Worm (Caenorhabditis elegans) whole organism, L3 larva: ENCODE measurements around the gene K01A2.5.

Experiments
- R02D3.7 ChIP-seq: fragments of 150-350 bp; optimal IDR thresholded peaks from 2 replicates; lab custom pipeline; 2014; ENCODE audit warnings: missing biosample characterization, missing genetic modification characterization
- ZK546.5 ChIP-seq: sonication (generic microtip); optimal IDR thresholded peaks from 2 replicates; lab custom pipeline; 2017; ENCODE audit warnings: missing biosample characterization, missing genetic modification characterization
- aly-2 ChIP-seq: fragments of 150-350 bp; optimal IDR thresholded peaks from 2 replicates; lab custom pipeline; 2014; ENCODE audit warnings: missing biosample characterization, missing genetic modification characterization
- ama-1 ChIP-seq: fragments of 150-350 bp; optimal IDR thresholded peaks from 2 replicates; lab custom pipeline; 2018
- ceh-16 ChIP-seq: sonication (generic microtip); optimal IDR thresholded peaks from 2 replicates; lab custom pipeline; 2017; ENCODE audit warnings: missing biosample characterization, missing genetic modification characterization
- ceh-28 ChIP-seq: fragments of 150-350 bp; optimal IDR thresholded peaks from 2 replicates; lab custom pipeline; 2014; ENCODE audit warnings: missing biosample characterization, missing genetic modification reagents, missing genetic modification characterization
- ceh-82 ChIP-seq: fragments of 150-350 bp; optimal IDR thresholded peaks from 2 replicates; lab custom pipeline; 2014; ENCODE audit warnings: missing biosample characterization, missing genetic modification characterization
- ceh-9 ChIP-seq: sonication (generic microtip); optimal IDR thresholded peaks from 2 replicates; lab custom pipeline; 2018; ENCODE audit warnings: missing biosample characterization, missing genetic modification characterization
- daf-12 ChIP-seq: fragments of 150-350 bp; optimal IDR thresholded peaks from 2 replicates; lab custom pipeline; 2014; ENCODE audit warnings: missing biosample characterization, missing genetic modification reagents, missing genetic modification characterization
- egl-27 ChIP-seq: sonication (generic microtip); optimal IDR thresholded peaks from 4 replicates; lab custom pipeline; 2017; ENCODE audit warnings: missing biosample characterization, missing genetic modification reagents, missing genetic modification characterization
- egl-5 ChIP-seq: fragments of 150-350 bp; optimal IDR thresholded peaks from 2 replicates; lab custom pipeline; 2017; ENCODE audit warnings: missing biosample characterization, missing genetic modification reagents, missing genetic modification characterization, inconsistent platforms
- elt-1 ChIP-seq: fragments of 150-350 bp; optimal IDR thresholded peaks from 2 replicates; lab custom pipeline; 2014; ENCODE audit warnings: missing biosample characterization, missing genetic modification characterization
- elt-2 ChIP-seq: sonication (generic microtip); optimal IDR thresholded peaks from 2 replicates; lab custom pipeline; 2016; ENCODE audit warnings: missing genetic modification reagents, mild to moderate bottlenecking, missing genetic modification characterization, missing compliant biosample characterization
- elt-3 ChIP-seq, 3 experiments: fragments of 150-350 bp in 1 of 3; sonication (generic microtip) in 2 of 3; optimal IDR thresholded peaks; 2 replicates in 2 of 3; 4 replicates in 1 of 3; lab custom pipeline; 2014 to 2017; ENCODE audit warnings: missing biosample characterization in 3 of 3, missing genetic modification characterization in 3 of 3
- eor-1 ChIP-seq, 2 experiments: fragments of 150-350 bp; optimal IDR thresholded peaks; 2 replicates each; lab custom pipeline; 2014 to 2018; ENCODE audit warnings: missing biosample characterization in 2 of 2, missing genetic modification characterization in 2 of 2
- fkh-10 ChIP-seq: sonication (generic microtip); optimal IDR thresholded peaks from 2 replicates; lab custom pipeline; 2017; ENCODE audit warnings: missing biosample characterization, missing genetic modification reagents, missing genetic modification characterization
- fos-1 ChIP-seq: fragments of 150-350 bp; optimal IDR thresholded peaks from 2 replicates; lab custom pipeline; 2014; ENCODE audit warnings: missing biosample characterization, missing genetic modification characterization
- hmg-11 ChIP-seq: sonication (generic microtip); optimal IDR thresholded peaks from 2 replicates; lab custom pipeline; 2016; ENCODE audit warnings: missing genetic modification characterization, missing compliant biosample characterization
- jun-1 ChIP-seq: fragments of 150-350 bp; optimal IDR thresholded peaks from 2 replicates; lab custom pipeline; 2014; ENCODE audit warnings: missing biosample characterization, missing genetic modification reagents, missing genetic modification characterization
- lin-15B ChIP-seq: fragments of 150-350 bp; optimal IDR thresholded peaks from 2 replicates; lab custom pipeline; 2014; ENCODE audit warnings: missing biosample characterization, missing genetic modification characterization
- lin-39 ChIP-seq: fragments of 150-350 bp; optimal IDR thresholded peaks from 2 replicates; lab custom pipeline; 2018; ENCODE audit warnings: missing biosample characterization, missing genetic modification reagents, missing genetic modification characterization
- lsy-12 ChIP-seq: sonication (generic microtip); optimal IDR thresholded peaks from 2 replicates; lab custom pipeline; 2016; ENCODE audit warnings: mild to moderate bottlenecking, missing genetic modification characterization, missing compliant biosample characterization
- mdl-1 ChIP-seq: fragments of 150-350 bp; optimal IDR thresholded peaks from 2 replicates; lab custom pipeline; 2014; ENCODE audit warnings: missing biosample characterization, missing genetic modification characterization
- mml-1 ChIP-seq: fragments of 150-350 bp; sonication (generic microtip); optimal IDR thresholded peaks from 3 replicates; lab custom pipeline; 2014; ENCODE audit warnings: missing biosample characterization, missing genetic modification characterization
- nfya-1 ChIP-seq: sonication (generic microtip); optimal IDR thresholded peaks from 2 replicates; lab custom pipeline; 2017; ENCODE audit warnings: missing genetic modification characterization, mild to moderate bottlenecking, missing compliant biosample characterization, antibody characterized with exemption, moderate library complexity; ENCODE audit not compliant: insufficient read depth
- nhr-11 ChIP-seq: fragments of 150-350 bp; optimal IDR thresholded peaks from 2 replicates; lab custom pipeline; 2014; ENCODE audit warnings: missing biosample characterization, missing genetic modification characterization
- nhr-12 ChIP-seq: fragments of 150-350 bp; optimal IDR thresholded peaks from 2 replicates; lab custom pipeline; 2014; ENCODE audit warnings: missing biosample characterization, missing genetic modification characterization
- nhr-23 ChIP-seq: fragments of 150-350 bp; optimal IDR thresholded peaks from 2 replicates; lab custom pipeline; 2014; ENCODE audit warnings: missing biosample characterization, missing genetic modification reagents, missing genetic modification characterization
- nhr-25 ChIP-seq: sonication (generic microtip); optimal IDR thresholded peaks from 2 replicates; lab custom pipeline; 2017; ENCODE audit warnings: missing biosample characterization, missing genetic modification characterization
- nhr-28 ChIP-seq: fragments of 150-350 bp; optimal IDR thresholded peaks from 2 replicates; lab custom pipeline; 2014; ENCODE audit warnings: missing biosample characterization, missing genetic modification characterization
- nhr-43 ChIP-seq: sonication (generic microtip); optimal IDR thresholded peaks from 2 replicates; lab custom pipeline; 2016; ENCODE audit warnings: mild to moderate bottlenecking, missing genetic modification characterization, missing compliant biosample characterization; ENCODE audit not compliant: poor library complexity, severe bottlenecking
- nhr-76 ChIP-seq: fragments of 150-350 bp; sonication (generic microtip); optimal IDR thresholded peaks from 5 replicates; lab custom pipeline; 2014; ENCODE audit warnings: missing biosample characterization, missing genetic modification characterization
- nhr-77 ChIP-seq: fragments of 150-350 bp; optimal IDR thresholded peaks from 2 replicates; lab custom pipeline; 2014; ENCODE audit warnings: missing biosample characterization, missing genetic modification characterization
- pha-4 ChIP-seq: fragments of 150-350 bp; optimal IDR thresholded peaks from 2 replicates; lab custom pipeline; 2014; ENCODE audit warnings: missing biosample characterization, missing genetic modification reagents, missing genetic modification characterization
- pqm-1 ChIP-seq: fragments of 150-350 bp; optimal IDR thresholded peaks from 2 replicates; lab custom pipeline; 2017; ENCODE audit warnings: missing biosample characterization, missing genetic modification characterization, inconsistent platforms
- sea-2 ChIP-seq: fragments of 150-350 bp; sonication (generic microtip); optimal IDR thresholded peaks from 4 replicates; lab custom pipeline; 2014; ENCODE audit warnings: missing biosample characterization, missing genetic modification reagents, missing genetic modification characterization
- skn-1 ChIP-seq: fragments of 150-350 bp; optimal IDR thresholded peaks from 2 replicates; lab custom pipeline; 2014; ENCODE audit warnings: missing biosample characterization, missing genetic modification characterization
- snpc-4 ChIP-seq: fragments of 150-350 bp; optimal IDR thresholded peaks from 2 replicates; lab custom pipeline; 2014; ENCODE audit warnings: missing biosample characterization, missing genetic modification characterization
- tbx-2 ChIP-seq: sonication (generic microtip); optimal IDR thresholded peaks from 2 replicates; lab custom pipeline; 2016; ENCODE audit warnings: mild to moderate bottlenecking, missing genetic modification characterization, missing compliant biosample characterization
- unc-39 ChIP-seq: sonication (generic microtip); optimal IDR thresholded peaks from 4 replicates; lab custom pipeline; 2017; ENCODE audit warnings: missing biosample characterization, missing genetic modification characterization
- unc-62 ChIP-seq: fragments of 150-350 bp; sonication (generic microtip); optimal IDR thresholded peaks from 4 replicates; lab custom pipeline; 2014; ENCODE audit warnings: missing biosample characterization, missing genetic modification reagents, missing genetic modification characterization
- zag-1 ChIP-seq: fragments of 150-350 bp; optimal IDR thresholded peaks from 2 replicates; lab custom pipeline; 2014; ENCODE audit warnings: missing biosample characterization, missing genetic modification characterization
- ztf-11 ChIP-seq: fragments of 150-350 bp; optimal IDR thresholded peaks from 2 replicates; lab custom pipeline; 2014; ENCODE audit warnings: missing biosample characterization, missing genetic modification characterization

The K01A2.5 gene

DNA sequence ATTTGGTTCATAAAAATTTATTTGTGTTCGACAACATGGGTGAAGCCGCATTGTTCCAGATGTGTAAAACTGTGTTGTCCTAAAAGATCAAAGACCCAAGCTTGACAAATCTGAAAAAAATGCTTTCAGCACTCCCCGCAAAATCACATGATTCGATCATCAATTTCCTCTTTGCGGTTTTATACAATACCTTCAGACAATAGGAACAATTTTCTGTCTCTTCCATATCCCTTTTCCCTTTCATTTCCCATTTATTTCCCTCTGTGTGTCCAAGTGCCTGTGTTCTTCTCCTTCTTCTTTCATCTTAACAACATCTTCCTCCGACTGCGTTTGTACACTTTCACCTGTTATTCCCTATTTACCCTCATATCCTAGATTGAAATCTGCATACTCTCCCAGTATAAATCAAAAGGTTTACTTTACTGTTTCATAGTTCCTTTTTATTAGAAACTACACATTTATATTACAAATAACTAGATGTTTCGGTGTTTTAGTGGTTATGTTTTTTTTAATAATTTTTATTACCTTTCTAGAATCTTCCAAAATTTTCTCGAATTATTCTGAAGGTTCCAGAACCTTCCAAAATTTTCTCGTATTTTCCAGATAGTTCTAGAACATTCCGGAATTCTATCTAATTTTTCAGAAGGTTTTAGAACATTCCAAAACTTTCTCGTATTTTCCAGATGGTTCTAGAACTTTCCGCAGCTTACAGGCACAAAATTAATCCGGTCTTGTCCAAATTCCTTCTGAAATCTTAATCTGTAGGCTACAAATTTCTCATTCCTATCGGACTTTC, at the start of gene K01A2.5:
Gene K01A2.5, plus strand, starts transcription at position 297 of the 796 bp plus-strand sequence.
- peak; percentile 70 for TF ChIP-seq nhr-25 (tag; lab: Kevin White, UChicago)
- no peak for TF ChIP-seq nhr-12 (tag; lab: Kevin White, UChicago)
- no peak for TF ChIP-seq mml-1 (tag; lab: Kevin White, UChicago)
- no peak for TF ChIP-seq pha-4 (tag; lab: Kevin White, UChicago)
- no peak for TF ChIP-seq nhr-76 (tag; lab: Kevin White, UChicago)
- no peak for TF ChIP-seq unc-62
- peak; percentile 86 for TF ChIP-seq nhr-23 (tag; lab: Kevin White, UChicago)
- no peak for TF ChIP-seq nhr-43
- TF ChIP-seq R02D3.7 (tag; lab: Kevin White, UChicago), result no peak
- TF ChIP-seq, all 47 proteins: peak for 2

DNA sequence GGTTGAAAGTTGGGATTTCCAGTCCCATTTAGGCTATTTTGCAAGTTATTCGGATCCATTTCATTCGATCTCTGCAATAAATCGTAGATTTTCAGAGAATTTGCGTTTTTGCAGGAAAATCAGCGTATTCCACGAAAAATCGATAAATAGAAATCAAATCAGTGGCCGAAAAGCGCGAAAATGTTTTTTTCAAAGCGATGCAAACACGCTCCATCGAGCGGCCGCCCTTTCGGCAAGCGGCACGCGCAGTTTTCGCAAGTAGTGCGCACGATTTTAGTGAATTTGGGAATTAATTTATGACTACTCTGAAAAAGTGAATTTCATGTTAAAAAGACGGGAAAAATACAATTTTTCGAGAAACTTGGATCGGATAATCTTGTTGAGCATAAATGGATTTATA, 45.9 kb upstream of the K01A2.5 start:
- TF ChIP-seq elt-1, result peak; percentile 62
- TF ChIP-seq nhr-12 (tag; lab: Kevin White, UChicago), result no peak
- peak; percentile 92 for TF ChIP-seq R02D3.7 (tag; lab: Kevin White, UChicago)
- peak; percentile 19 for TF ChIP-seq zag-1 (tag; lab: Kevin White, UChicago)
- peak; percentile 91 for TF ChIP-seq fkh-10 (GFP tag; lab: Kevin White, UChicago)
- TF ChIP-seq mml-1 (tag; lab: Kevin White, UChicago), result no peak
- TF ChIP-seq snpc-4, result peak; percentile 95
- TF ChIP-seq nfya-1, result peak; percentile 93
- peak; percentile 57 for TF ChIP-seq egl-27 (tag; lab: Kevin White, UChicago)
- TF ChIP-seq tbx-2 (tag; lab: Kevin White, UChicago), result peak; percentile 88
- peak in 1 of 3 experiments; percentile 43 for TF ChIP-seq elt-3 (tag; optimal IDR thresholded peaks at IDR 0.05; lab: Kevin White, UChicago)
- peak; percentile 90 for TF ChIP-seq skn-1 (tag; lab: Kevin White, UChicago)
- TF ChIP-seq pha-4 (tag; lab: Kevin White, UChicago), result peak; percentile 97
- peak; percentile 81 for TF ChIP-seq nhr-76 (tag; lab: Kevin White, UChicago)
- peak; percentile 98 for TF ChIP-seq lin-15B (tag; lab: Kevin White, UChicago)
- peak; percentile 30 for TF ChIP-seq unc-62
- peak; percentile 85 for TF ChIP-seq lsy-12
- TF ChIP-seq aly-2 (tag; lab: Kevin White, UChicago), result peak; percentile 59
- peak; percentile 97 for TF ChIP-seq nhr-43
- TF ChIP-seq ceh-16 (tag; lab: Kevin White, UChicago), result peak; percentile 5
- peak; percentile 87 for TF ChIP-seq nhr-77 (tag; lab: Kevin White, UChicago)
- no peak for TF ChIP-seq ZK546.5 (tag; lab: Kevin White, UChicago)
- TF ChIP-seq nhr-28 (tag; lab: Kevin White, UChicago), result no peak
- TF ChIP-seq daf-12, result no peak
- TF ChIP-seq ceh-82 (tag; lab: Kevin White, UChicago), result peak; percentile 92
- TF ChIP-seq hmg-11 (tag; lab: Kevin White, UChicago), result peak; percentile 97
- TF ChIP-seq ceh-9 (tag; lab: Kevin White, UChicago), result no peak
- TF ChIP-seq jun-1 (tag; lab: Kevin White, UChicago), result peak; percentile 84
- TF ChIP-seq elt-2 (tag; lab: Kevin White, UChicago), result peak; percentile 78
- no peak for TF ChIP-seq ztf-11
- TF ChIP-seq nhr-25 (tag; lab: Kevin White, UChicago), result peak; percentile 91
- TF ChIP-seq fos-1 (tag; lab: Kevin White, UChicago), result no peak
- no peak for TF ChIP-seq eor-1 (tag; optimal IDR thresholded peaks at IDR 0.05; lab: Kevin White, UChicago)
- peak; percentile 94 for TF ChIP-seq egl-5
- no peak for TF ChIP-seq sea-2 (GFP tag; lab: Kevin White, UChicago)
- no peak for TF ChIP-seq unc-39 (tag; lab: Kevin White, UChicago)
- peak; percentile 97 for TF ChIP-seq ceh-28
- peak; percentile 54 for TF ChIP-seq nhr-11 (tag; lab: Kevin White, UChicago)
- TF ChIP-seq ama-1 (lab: Kevin White, UChicago), result peak; percentile 63
- TF ChIP-seq nhr-23 (tag; lab: Kevin White, UChicago), result peak; percentile 93
- TF ChIP-seq pqm-1 (tag; lab: Kevin White, UChicago), result peak; percentile 99
- no peak for TF ChIP-seq mdl-1 (tag; lab: Kevin White, UChicago)
- TF ChIP-seq lin-39 (tag; lab: Kevin White, UChicago), result peak; percentile 93
